Fruit fly (Drosophila melanogaster): ENCODE measurements around the gene nan.

DNA sequence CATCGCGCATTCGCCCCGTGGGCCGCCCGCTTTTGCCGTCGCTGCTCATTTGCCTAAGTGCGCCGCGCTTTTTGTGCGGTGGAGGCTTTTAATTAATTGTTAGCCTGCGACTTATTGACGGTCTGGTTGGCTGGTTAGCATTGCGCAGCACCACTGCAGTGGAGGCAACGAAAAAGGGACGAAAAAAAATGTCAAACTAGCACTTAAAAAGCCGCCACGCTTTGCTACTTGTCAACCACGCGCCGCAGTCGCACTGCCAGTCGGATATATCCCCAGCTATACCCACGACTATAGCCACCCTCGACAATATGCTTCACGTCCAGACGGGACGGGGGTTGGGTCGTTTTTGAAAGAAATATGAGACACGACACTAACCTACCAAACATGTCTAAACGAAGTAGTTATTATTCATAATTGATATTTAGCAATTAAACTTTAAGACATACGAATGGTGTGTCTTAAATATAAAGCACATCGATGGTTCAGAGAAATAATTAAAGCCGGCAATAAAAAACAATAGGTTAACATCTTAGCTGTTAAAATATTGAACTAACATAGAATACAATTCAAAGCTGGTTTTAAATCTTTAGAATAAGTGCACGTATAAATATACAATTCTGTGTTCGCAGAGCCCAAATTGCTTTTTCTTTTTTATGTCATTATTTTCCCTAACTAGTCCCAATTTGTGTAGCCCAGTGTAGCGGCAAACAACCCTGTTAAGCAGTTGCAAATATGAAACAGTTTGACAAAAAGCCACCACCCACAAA, 17.1 kb downstream of the nan start:
- no peak for TF ChIP-seq CG14711 (tag; optimal IDR thresholded peaks at IDR 0.05)
- TF ChIP-seq pad (GFP tag; optimal IDR thresholded peaks at IDR 0.05), result no peak
- TF ChIP-seq bab1 (GFP tag; optimal IDR thresholded peaks at IDR 0.05), result no peak
- TF ChIP-seq Crg-1 (GFP tag; optimal IDR thresholded peaks at IDR 0.05), result no peak
- TF ChIP-seq Hr96 (GFP tag; optimal IDR thresholded peaks at IDR 0.05), result no peak
- TF ChIP-seq CG7045 (GFP tag; optimal IDR thresholded peaks at IDR 0.05), result no peak
- no peak for TF ChIP-seq kay (GFP tag; ENCODE audit: borderline replicate concordance)
- TF ChIP-seq CG11617 (GFP tag; optimal IDR thresholded peaks at IDR 0.05), result no peak
